Fruit fly (Drosophila melanogaster) whole organism, embryonic: ENCODE results near the gene nbs.

Experiments
- Antp ChIP-seq: fragments of 200-800 bp; sonication (Bioruptor generic); optimal IDR thresholded peaks from 3 replicates; lab custom pipeline; 2016; ENCODE audit warnings: missing biosample characterization, missing genetic modification characterization
- Blimp-1 ChIP-seq: fragments of 200-800 bp; sonication (Bioruptor generic); optimal IDR thresholded peaks from 3 replicates; lab custom pipeline; 2018; ENCODE audit warnings: missing biosample characterization, missing genetic modification characterization, mild to moderate bottlenecking, moderate library complexity, missing genetic modification reagents
- C15 ChIP-seq: fragments of 200-800 bp; sonication (Bioruptor generic); IDR thresholded peaks from 3 replicates; pipeline ENCODE4 v1.3.6; 2022; ENCODE audit warnings: missing biosample characterization, missing genetic modification characterization
- CG11247 ChIP-seq: fragments of 200-800 bp; sonication (Bioruptor generic); IDR thresholded peaks from 2 replicates; pipeline ENCODE4 v1.3.6; 2022; ENCODE audit warnings: missing biosample characterization, missing genetic modification characterization
- CG11723 ChIP-seq: fragments of 200-800 bp; sonication (Bioruptor generic); optimal IDR thresholded peaks from 2 replicates; lab custom pipeline; 2017; ENCODE audit warnings: missing biosample characterization, mild to moderate bottlenecking, missing genetic modification characterization
- CG12299 ChIP-seq: fragments of 200-800 bp; sonication (Bioruptor generic); optimal IDR thresholded peaks from 2 replicates; lab custom pipeline; 2018; ENCODE audit warnings: missing biosample characterization, mild to moderate bottlenecking, missing genetic modification characterization
- CG14860 ChIP-seq: fragments of 200-800 bp; sonication (Bioruptor generic); IDR thresholded peaks from 3 replicates; pipeline ENCODE4 v1.3.6; 2022; ENCODE audit warnings: missing biosample characterization, missing genetic modification characterization; ENCODE audit not compliant: partially characterized antibody
- CG15601 ChIP-seq: fragments of 200-800 bp; sonication (Bioruptor generic); optimal IDR thresholded peaks from 3 replicates; lab custom pipeline; 2019; ENCODE audit warnings: missing biosample characterization, mild to moderate bottlenecking, missing genetic modification characterization, moderate library complexity
- CG16779 ChIP-seq: fragments of 200-800 bp; sonication (Bioruptor generic); IDR thresholded peaks from 2 replicates; pipeline ENCODE4 v1.3.6; 2022; ENCODE audit warnings: missing biosample characterization, missing genetic modification characterization
- CG16813 ChIP-seq: fragments of 200-800 bp; sonication (Bioruptor generic); IDR thresholded peaks from 3 replicates; pipeline ENCODE4 v1.3.6; 2022; ENCODE audit warnings: missing biosample characterization, missing genetic modification characterization; ENCODE audit not compliant: partially characterized antibody
- CG30403 ChIP-seq: fragments of 200-800 bp; sonication (Bioruptor generic); optimal IDR thresholded peaks from 3 replicates; lab custom pipeline; 2016; ENCODE audit warnings: missing biosample characterization, missing genetic modification characterization
- CG3065 ChIP-seq: fragments of 200-800 bp; sonication (Bioruptor generic); optimal IDR thresholded peaks from 2 replicates; lab custom pipeline; 2016; ENCODE audit warnings: missing biosample characterization, missing genetic modification characterization
- CG4360 ChIP-seq: fragments of 200-800 bp; sonication (Bioruptor generic); IDR thresholded peaks from 2 replicates; pipeline ENCODE4 v1.3.6; 2022; ENCODE audit warnings: missing biosample characterization, missing genetic modification characterization
- CG7357 ChIP-seq: fragments of 200-800 bp; sonication (Bioruptor generic); IDR thresholded peaks from 3 replicates; pipeline ENCODE4 v1.3.6; 2022; ENCODE audit warnings: missing biosample characterization, missing genetic modification characterization
- CG7839 ChIP-seq: fragments of 200-800 bp; sonication (Bioruptor generic); optimal IDR thresholded peaks from 3 replicates; lab custom pipeline; 2018; ENCODE audit warnings: missing biosample characterization, mild to moderate bottlenecking, missing genetic modification characterization, moderate library complexity
- CG7928 ChIP-seq: fragments of 200-800 bp; sonication (Bioruptor generic); optimal IDR thresholded peaks from 2 replicates; lab custom pipeline; 2017; ENCODE audit warnings: missing biosample characterization, mild to moderate bottlenecking, missing genetic modification characterization
- CG7987 ChIP-seq: fragments of 200-800 bp; sonication (Bioruptor generic); optimal IDR thresholded peaks from 2 replicates; lab custom pipeline; 2018; ENCODE audit warnings: missing biosample characterization, mild to moderate bottlenecking, missing genetic modification characterization, moderate library complexity
- CG8359 ChIP-seq: fragments of 200-800 bp; sonication (Bioruptor generic); optimal IDR thresholded peaks from 2 replicates; lab custom pipeline; 2017; ENCODE audit warnings: missing biosample characterization, mild to moderate bottlenecking, missing genetic modification characterization, borderline replicate concordance
- CG8944 ChIP-seq: fragments of 200-800 bp; sonication (Bioruptor generic); optimal IDR thresholded peaks from 3 replicates; lab custom pipeline; 2016; ENCODE audit warnings: missing biosample characterization, missing genetic modification characterization
- CHES-1-like ChIP-seq: fragments of 200-800 bp; sonication (Bioruptor generic); optimal IDR thresholded peaks from 2 replicates; lab custom pipeline; 2016; ENCODE audit warnings: missing biosample characterization, missing genetic modification characterization
- Fer3 ChIP-seq: fragments of 200-800 bp; sonication (Bioruptor generic); optimal IDR thresholded peaks from 2 replicates; lab custom pipeline; 2018; ENCODE audit warnings: missing biosample characterization, mild to moderate bottlenecking, missing genetic modification characterization, moderate library complexity
- Gsc ChIP-seq: fragments of 200-800 bp; sonication (Bioruptor generic); IDR thresholded peaks from 2 replicates; pipeline ENCODE4 v1.3.6; 2022; ENCODE audit warnings: missing biosample characterization, missing genetic modification characterization
- Gug ChIP-seq: fragments of 200-800 bp; sonication (Bioruptor generic); IDR thresholded peaks from 4 replicates; pipeline ENCODE4 v1.3.6; 2022; ENCODE audit warnings: missing biosample characterization, missing genetic modification characterization
- H2.0 ChIP-seq: fragments of 200-800 bp; sonication (Bioruptor generic); IDR thresholded peaks from 2 replicates; pipeline ENCODE4 v1.3.6; 2022; ENCODE audit warnings: missing biosample characterization, missing genetic modification characterization
- Lhr ChIP-seq: fragments of 200-800 bp; sonication (Bioruptor generic); optimal IDR thresholded peaks from 3 replicates; lab custom pipeline; 2017; ENCODE audit warnings: mild to moderate bottlenecking, missing biosample characterization, missing genetic modification reagents, missing genetic modification characterization
- Lpt ChIP-seq: fragments of >200 bp; optimal IDR thresholded peaks from 2 replicates; lab custom pipeline; 2018; ENCODE audit warnings: missing biosample characterization, missing genetic modification characterization
- Max ChIP-seq: fragments of 200-800 bp; sonication (Bioruptor generic); optimal IDR thresholded peaks from 2 replicates; lab custom pipeline; 2016; ENCODE audit warnings: missing biosample characterization, mild to moderate bottlenecking, missing genetic modification characterization
- Med ChIP-seq: fragments of 200-800 bp; sonication (Bioruptor generic); peaks from one replicate; lab custom pipeline; 2016; ENCODE audit warnings: missing biosample characterization, missing genetic modification characterization, mild to moderate bottlenecking, inconsistent platforms, moderate library complexity
- Nf-YB ChIP-seq: fragments of 200-800 bp; sonication (Bioruptor generic); optimal IDR thresholded peaks from 3 replicates; lab custom pipeline; 2019; ENCODE audit warnings: missing biosample characterization, mild to moderate bottlenecking, missing genetic modification characterization, moderate library complexity
- Sox100B ChIP-seq: fragments of 200-800 bp; sonication (Bioruptor generic); optimal IDR thresholded peaks from 3 replicates; lab custom pipeline; 2018; ENCODE audit warnings: missing biosample characterization, mild to moderate bottlenecking, missing genetic modification characterization
- Usf ChIP-seq: fragments of 200-800 bp; sonication (Bioruptor generic); optimal IDR thresholded peaks from 2 replicates; lab custom pipeline; 2017; ENCODE audit warnings: missing genotype, missing biosample characterization, missing genetic modification characterization
- Xrp1 ChIP-seq: fragments of 200-800 bp; sonication (Bioruptor generic); IDR thresholded peaks from 2 replicates; pipeline ENCODE4 v1.3.6; 2022; ENCODE audit warnings: missing biosample characterization, missing genetic modification characterization
- amos ChIP-seq: fragments of 200-800 bp; sonication (Bioruptor generic); IDR thresholded peaks from 2 replicates; pipeline ENCODE4 v1.3.6; 2022; ENCODE audit warnings: missing biosample characterization, missing genetic modification characterization; ENCODE audit not compliant: partially characterized antibody
- az2 ChIP-seq: fragments of 200-800 bp; sonication (Bioruptor generic); optimal IDR thresholded peaks from 3 replicates; lab custom pipeline; 2016; ENCODE audit warnings: missing biosample characterization, missing genetic modification characterization
- cato ChIP-seq: fragments of 200-800 bp; sonication (Bioruptor generic); optimal IDR thresholded peaks from 2 replicates; lab custom pipeline; 2016; ENCODE audit warnings: missing biosample characterization, missing genetic modification characterization, borderline replicate concordance
- caup ChIP-seq: fragments of 200-800 bp; sonication (Bioruptor generic); optimal IDR thresholded peaks from 3 replicates; lab custom pipeline; 2017; ENCODE audit warnings: missing biosample characterization, mild to moderate bottlenecking, missing genetic modification characterization, moderate library complexity; ENCODE audit not compliant: severe bottlenecking
- chn ChIP-seq: fragments of 200-800 bp; sonication (Bioruptor generic); optimal IDR thresholded peaks from 2 replicates; lab custom pipeline; 2016; ENCODE audit warnings: missing biosample characterization, missing genetic modification characterization
- crc ChIP-seq: fragments of 200-800 bp; sonication (Bioruptor generic); optimal IDR thresholded peaks from 2 replicates; lab custom pipeline; 2016; ENCODE audit warnings: missing biosample characterization, missing genetic modification characterization
- gsb ChIP-seq: fragments of 200-800 bp; sonication (Bioruptor generic); IDR thresholded peaks from 2 replicates; pipeline ENCODE4 v1.3.6; 2022; ENCODE audit warnings: missing biosample characterization, missing genetic modification characterization
- her ChIP-seq: fragments of 200-800 bp; sonication (Bioruptor generic); optimal IDR thresholded peaks from 2 replicates; lab custom pipeline; 2016; ENCODE audit warnings: missing biosample characterization, missing genetic modification characterization
- inv ChIP-seq: fragments of 200-800 bp; sonication (Bioruptor generic); IDR thresholded peaks from 2 replicates; pipeline ENCODE4 v1.3.6; 2022; ENCODE audit warnings: missing biosample characterization, missing genetic modification characterization; ENCODE audit not compliant: partially characterized antibody
- jumu ChIP-seq: fragments of 200-800 bp; sonication (Bioruptor generic); optimal IDR thresholded peaks from 3 replicates; lab custom pipeline; 2016; ENCODE audit warnings: missing biosample characterization, missing genetic modification characterization
- klu ChIP-seq: fragments of 200-800 bp; sonication (Bioruptor generic); IDR thresholded peaks from 2 replicates; pipeline ENCODE4 v1.3.6; 2022; ENCODE audit warnings: missing biosample characterization, missing genetic modification characterization
- lbe ChIP-seq: fragments of 200-800 bp; sonication (Bioruptor generic); optimal IDR thresholded peaks from 2 replicates; lab custom pipeline; 2016; ENCODE audit warnings: missing biosample characterization, mild to moderate bottlenecking, missing genetic modification characterization
- onecut ChIP-seq: fragments of 200-800 bp; sonication (Bioruptor generic); IDR thresholded peaks from 2 replicates; pipeline ENCODE4 v1.3.6; 2022; ENCODE audit warnings: missing biosample characterization, missing genetic modification characterization
- scrt ChIP-seq: fragments of 200-800 bp; sonication (Bioruptor generic); optimal IDR thresholded peaks from 2 replicates; lab custom pipeline; 2018; ENCODE audit warnings: missing biosample characterization, mild to moderate bottlenecking, missing genetic modification characterization, moderate library complexity
- sima ChIP-seq: fragments of 200-800 bp; sonication (Bioruptor generic); optimal IDR thresholded peaks from 2 replicates; lab custom pipeline; 2016; ENCODE audit warnings: missing biosample characterization, missing genetic modification characterization
- sr ChIP-seq: fragments of 200-800 bp; sonication (Bioruptor generic); IDR thresholded peaks from 3 replicates; pipeline ENCODE4 v1.3.6; 2022; ENCODE audit warnings: missing biosample characterization, missing genetic modification characterization
- wek ChIP-seq: fragments of 200-800 bp; sonication (Bioruptor generic); optimal IDR thresholded peaks from 3 replicates; lab custom pipeline; 2018; ENCODE audit warnings: missing biosample characterization, mild to moderate bottlenecking, missing genetic modification characterization, moderate library complexity
- zfh1 ChIP-seq: fragments of 200-800 bp; sonication (Bioruptor generic); IDR thresholded peaks from 3 replicates; pipeline ENCODE4 v1.3.6; 2022; ENCODE audit warnings: missing biosample characterization, missing genetic modification characterization

nbs gene

dm6 chr3L:9729795-9730421 lies 6.9 kb upstream of the nbs start, which contains the start of gene ATPsynB (continued):
- TF ChIP-seq CG7839 (no peak), her (GFP tag; lab: Kevin White, UChicago) (no peak), onecut (GFP tag; lab: Robert Waterston, UW) (no peak; the same call in 1 of the 2 replicates), jumu (GFP tag; lab: Kevin White, UChicago) (no peak), crc (GFP tag; lab: Kevin White, UChicago) (no peak), Xrp1 (GFP tag; lab: Robert Waterston, UW) (peak; percentile 53), CG12299 (tag; lab: Kevin White, UChicago) (no peak), Gug (GFP tag; lab: Robert Waterston, UW) (no peak; the same call in 3 of the 4 replicates), gsb (no peak), Sox100B (no peak), H2.0 (no peak), sr (GFP tag; lab: Robert Waterston, UW) (no peak), CG8944 (GFP tag; lab: Kevin White, UChicago) (no peak), C15 (GFP tag; lab: Robert Waterston, UW) (no peak), CG14860 (GFP tag; lab: Robert Waterston, UW) (no peak), CG11723 (GFP tag; lab: Kevin White, UChicago) (no peak), scrt (no peak), CG4360 (GFP tag; lab: Robert Waterston, UW) (no peak), Blimp-1 (GFP tag; lab: Kevin White, UChicago) (no peak), Gsc (no peak), CG7357 (GFP tag; lab: Robert Waterston, UW) (no peak), CG8359 (GFP tag; lab: Kevin White, UChicago) (no peak), CHES-1-like (GFP tag; lab: Kevin White, UChicago) (no peak), CG7928 (GFP tag; lab: Kevin White, UChicago) (no peak), Lpt (no peak), inv (GFP tag; lab: Robert Waterston, UW) (no peak), caup (peak; percentile 35), CG7987 (GFP tag; lab: Kevin White, UChicago) (peak; percentile 42), lbe (GFP tag; lab: Kevin White, UChicago) (no peak), wek (no peak), CG30403 (GFP tag; lab: Kevin White, UChicago) (peak; percentile 17), CG3065 (GFP tag; lab: Kevin White, UChicago) (no peak), zfh1 (GFP tag; lab: Robert Waterston, UW) (no peak), CG11247 (GFP tag; lab: Robert Waterston, UW) (no peak), CG16779 (GFP tag; lab: Robert Waterston, UW) (no peak), Med (GFP tag; lab: Kevin White, UChicago) (peak; percentile 89), Lhr (GFP tag; lab: Kevin White, UChicago) (no peak), Fer3 (tag; lab: Kevin White, UChicago) (peak; percentile 18), klu (GFP tag; lab: Robert Waterston, UW) (no peak), Antp (no peak), cato (no peak), sima (GFP tag; lab: Kevin White, UChicago) (no peak), az2 (GFP tag; lab: Kevin White, UChicago) (no peak), Nf-YB (GFP tag; lab: Kevin White, UChicago) (no peak), Max (GFP tag; lab: Kevin White, UChicago) (no peak), Usf (GFP tag; lab: Kevin White, UChicago) (no peak), CG16813 (GFP tag; lab: Robert Waterston, UW) (no peak), chn (GFP tag; lab: Kevin White, UChicago) (peak; percentile 5), CG15601 (tag; lab: Kevin White, UChicago) (no peak), amos (GFP tag; lab: Robert Waterston, UW) (peak; percentile 49; the same call in 1 of the 2 replicates)
